Worm (Caenorhabditis elegans): ENCODE data around the gene gfat-1.

DNA sequence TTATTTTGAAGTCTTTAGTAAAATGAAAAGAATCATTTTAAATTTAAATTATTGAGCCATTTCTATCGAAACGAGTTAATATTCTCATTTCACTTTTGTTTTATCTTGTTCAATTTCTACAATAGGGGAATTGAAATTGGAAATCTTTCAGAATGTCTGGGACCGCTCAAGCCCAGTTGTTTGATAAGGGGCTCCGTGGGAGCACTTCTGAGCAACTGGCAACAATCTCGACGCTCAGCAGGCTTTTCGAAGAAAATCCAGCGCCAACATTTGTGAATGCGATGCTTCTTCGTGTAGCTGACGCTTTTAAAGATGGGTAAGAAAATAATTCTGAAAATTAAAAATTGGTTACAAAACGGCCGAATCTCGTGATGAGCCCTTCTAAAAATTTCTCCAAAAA is 12.5 kb downstream of the gfat-1 start, which contains the start of gene ints-7:
- TF ChIP-seq dao-5 (tag; optimal IDR thresholded peaks at IDR 0.05) (no peak), him-1 (tag; optimal IDR thresholded peaks at IDR 0.05) (no peak)

Data from whole organism, L4/young adult.